Worm (Caenorhabditis elegans) whole organism, L2 larva: ENCODE results near the gene F56D6.22.

ENCODE experiments used
- C34F6.9 ChIP-seq: fragments of 150-350 bp; optimal IDR thresholded peaks from 2 replicates; lab custom pipeline; 2014; ENCODE audit warnings: missing biosample characterization, missing genetic modification characterization
- F13H6.1 ChIP-seq: sonication (generic microtip); optimal IDR thresholded peaks from 2 replicates; lab custom pipeline; 2016; ENCODE audit warnings: missing genetic modification characterization, missing compliant biosample characterization
- R02D3.7 ChIP-seq: fragments of 150-350 bp; optimal IDR thresholded peaks from 2 replicates; lab custom pipeline; 2014; ENCODE audit warnings: missing biosample characterization, missing genetic modification characterization
- Y55F3AM.14 ChIP-seq: fragments of 200-800 bp; sonication (Bioruptor generic); optimal IDR thresholded peaks from 2 replicates; lab custom pipeline; 2018; ENCODE audit warnings: mild to moderate bottlenecking, missing genetic modification characterization, missing compliant biosample characterization
- ZK546.5 ChIP-seq: sonication (generic microtip); optimal IDR thresholded peaks from 2 replicates; lab custom pipeline; 2017; ENCODE audit warnings: missing biosample characterization, missing genetic modification characterization
- aly-2 ChIP-seq: fragments of 150-350 bp; optimal IDR thresholded peaks from 2 replicates; lab custom pipeline; 2014; ENCODE audit warnings: missing biosample characterization, missing genetic modification characterization
- ama-1 ChIP-seq: fragments of 150-350 bp; optimal IDR thresholded peaks from 2 replicates; lab custom pipeline; 2018; ENCODE audit warnings: inconsistent platforms
- ceh-16 ChIP-seq: fragments of 150-350 bp; optimal IDR thresholded peaks from 2 replicates; lab custom pipeline; 2014; ENCODE audit warnings: missing biosample characterization, missing genetic modification characterization
- crh-2 ChIP-seq: sonication (generic microtip); optimal IDR thresholded peaks from 2 replicates; lab custom pipeline; 2017; ENCODE audit warnings: missing biosample characterization, missing genetic modification characterization
- dmd-4 ChIP-seq: sonication (generic microtip); optimal IDR thresholded peaks from 2 replicates; lab custom pipeline; 2017; ENCODE audit warnings: missing biosample characterization, missing genetic modification characterization
- egl-27 ChIP-seq: sonication (generic microtip); optimal IDR thresholded peaks from 3 replicates; lab custom pipeline; 2017; ENCODE audit warnings: missing biosample characterization, missing genetic modification reagents, missing genetic modification characterization
- elt-1 ChIP-seq: fragments of 150-350 bp; optimal IDR thresholded peaks from 2 replicates; lab custom pipeline; 2014; ENCODE audit warnings: missing biosample characterization, missing genetic modification characterization
- elt-3 ChIP-seq: sonication (generic microtip); optimal IDR thresholded peaks from 2 replicates; lab custom pipeline; 2017; ENCODE audit warnings: missing biosample characterization, missing genetic modification characterization
- gmeb-1 ChIP-seq: fragments of 150-350 bp; optimal IDR thresholded peaks from 2 replicates; lab custom pipeline; 2014; ENCODE audit warnings: missing biosample characterization, missing genetic modification characterization
- lin-11 ChIP-seq: fragments of 150-350 bp; sonication (generic microtip); optimal IDR thresholded peaks from 2 replicates; lab custom pipeline; 2014; ENCODE audit warnings: missing biosample characterization, missing genetic modification characterization, inconsistent platforms, mixed read lengths
- lin-13 ChIP-seq: fragments of 150-350 bp; optimal IDR thresholded peaks from 2 replicates; lab custom pipeline; 2014; ENCODE audit warnings: missing biosample characterization, missing genetic modification reagents, missing genetic modification characterization
- lin-39 ChIP-seq: fragments of 150-350 bp; optimal IDR thresholded peaks from 2 replicates; lab custom pipeline; 2014; ENCODE audit warnings: missing biosample characterization, missing genetic modification reagents, missing genetic modification characterization
- mbf-1 ChIP-seq: sonication (generic microtip); optimal IDR thresholded peaks from 2 replicates; lab custom pipeline; 2017; ENCODE audit warnings: missing biosample characterization, missing genetic modification characterization
- mdl-1 ChIP-seq, 2 experiments: fragments of 150-350 bp in 1 of 2; sonication (generic microtip) in 1 of 2; optimal IDR thresholded peaks; 2 replicates each; lab custom pipeline; 2017; ENCODE audit warnings: missing biosample characterization in 2 of 2, missing genetic modification characterization in 2 of 2
- nhr-11 ChIP-seq: fragments of 150-350 bp; optimal IDR thresholded peaks from 2 replicates; lab custom pipeline; 2014; ENCODE audit warnings: missing biosample characterization, missing genetic modification characterization
- nhr-12 ChIP-seq: fragments of 150-350 bp; optimal IDR thresholded peaks from 2 replicates; lab custom pipeline; 2014; ENCODE audit warnings: missing biosample characterization, missing genetic modification characterization
- nhr-21 ChIP-seq: fragments of 150-350 bp; optimal IDR thresholded peaks from 2 replicates; lab custom pipeline; 2014; ENCODE audit warnings: missing biosample characterization, missing genetic modification characterization
- nhr-23 ChIP-seq: fragments of 150-350 bp; optimal IDR thresholded peaks from 2 replicates; lab custom pipeline; 2014; ENCODE audit warnings: missing biosample characterization, missing genetic modification reagents, missing genetic modification characterization
- nhr-237 ChIP-seq: fragments of 150-350 bp; optimal IDR thresholded peaks from 2 replicates; lab custom pipeline; 2014; ENCODE audit warnings: missing biosample characterization, missing genetic modification characterization
- nhr-77 ChIP-seq: fragments of 150-350 bp; optimal IDR thresholded peaks from 2 replicates; lab custom pipeline; 2014; ENCODE audit warnings: missing biosample characterization, missing genetic modification characterization
- peb-1 ChIP-seq: fragments of 150-350 bp; optimal IDR thresholded peaks from 2 replicates; lab custom pipeline; 2014; ENCODE audit warnings: missing biosample characterization, missing genetic modification characterization
- skn-1 ChIP-seq: sonication (generic microtip); optimal IDR thresholded peaks from 2 replicates; lab custom pipeline; 2017; ENCODE audit warnings: missing biosample characterization, missing genetic modification characterization
- sma-9 ChIP-seq, 2 experiments: fragments of 150-350 bp in 1 of 2; sonication (generic microtip) in 1 of 2; optimal IDR thresholded peaks; 2 replicates each; lab custom pipeline; 2014 to 2016; ENCODE audit warnings: missing genetic modification characterization in 2 of 2, mild to moderate bottlenecking in 1 of 2, missing biosample characterization in 1 of 2, missing compliant biosample characterization in 1 of 2, missing genetic modification reagents in 1 of 2, moderate library complexity in 1 of 2
- snpc-4 ChIP-seq: fragments of 150-350 bp; optimal IDR thresholded peaks from 2 replicates; lab custom pipeline; 2014; ENCODE audit warnings: missing biosample characterization, missing genetic modification characterization
- unc-39 ChIP-seq: fragments of 150-350 bp; optimal IDR thresholded peaks from 2 replicates; lab custom pipeline; 2014; ENCODE audit warnings: missing biosample characterization, missing genetic modification characterization
- unc-55 ChIP-seq: fragments of 150-350 bp; sonication (generic microtip); optimal IDR thresholded peaks from 3 replicates; lab custom pipeline; 2014; ENCODE audit warnings: missing biosample characterization, missing genetic modification reagents, missing genetic modification characterization
- ztf-1 ChIP-seq: fragments of 200-800 bp; sonication (Bioruptor generic); conservative IDR thresholded peaks from 2 replicates; pipeline ENCODE4 v1.3.6; 2022; ENCODE audit warnings: missing genetic modification characterization, missing compliant biosample characterization
- ztf-11 ChIP-seq: sonication (generic microtip); optimal IDR thresholded peaks from 2 replicates; lab custom pipeline; 2017; ENCODE audit warnings: missing biosample characterization, missing genetic modification characterization
- ztf-4 ChIP-seq: fragments of 150-350 bp; optimal IDR thresholded peaks from 2 replicates; lab custom pipeline; 2014; ENCODE audit warnings: missing biosample characterization, missing genetic modification characterization

Gene F56D6.22

DNA sequence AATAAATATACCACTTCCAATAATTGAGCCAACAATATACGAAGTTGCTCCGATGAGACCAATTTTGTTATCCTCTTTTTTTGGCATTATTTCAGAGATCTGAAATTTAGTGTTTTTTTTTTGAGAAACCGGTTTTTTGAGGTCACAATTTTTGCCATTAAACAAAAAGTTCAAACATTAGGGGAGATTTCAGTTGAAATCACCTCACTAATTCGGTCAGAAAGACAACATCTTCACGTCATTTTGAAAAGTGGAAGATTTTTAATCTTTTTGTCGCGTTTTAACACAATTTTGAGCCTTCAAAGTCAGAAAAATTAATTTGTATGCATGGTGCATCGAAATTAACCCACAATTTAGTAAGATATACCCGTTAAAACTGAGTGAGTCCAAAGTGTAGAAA lies 42.5 kb downstream of the F56D6.22 start, which contains the start of gene aat-8:
aat-8 (minus strand) TSS at position 101 of the 400 bp plus-strand sequence.
- TF ChIP-seq ZK546.5 (no peak), C34F6.9 (tag; lab: Kevin White, UChicago) (no peak), snpc-4 (tag; lab: Kevin White, UChicago) (no peak), gmeb-1 (tag; lab: Kevin White, UChicago) (no peak), mbf-1 (no peak), F13H6.1 (tag; lab: Kevin White, UChicago) (no peak), unc-39 (tag; lab: Kevin White, UChicago) (no peak), egl-27 (no peak), ztf-11 (tag; lab: Kevin White, UChicago) (no peak), mdl-1 (tag; optimal IDR thresholded peaks at IDR 0.05; lab: Kevin White, UChicago) (no peak), Y55F3AM.14 (GFP tag; lab: Kevin White, UChicago) (no peak), ztf-1 (no peak), dmd-4 (tag; lab: Kevin White, UChicago) (no peak)

DNA sequence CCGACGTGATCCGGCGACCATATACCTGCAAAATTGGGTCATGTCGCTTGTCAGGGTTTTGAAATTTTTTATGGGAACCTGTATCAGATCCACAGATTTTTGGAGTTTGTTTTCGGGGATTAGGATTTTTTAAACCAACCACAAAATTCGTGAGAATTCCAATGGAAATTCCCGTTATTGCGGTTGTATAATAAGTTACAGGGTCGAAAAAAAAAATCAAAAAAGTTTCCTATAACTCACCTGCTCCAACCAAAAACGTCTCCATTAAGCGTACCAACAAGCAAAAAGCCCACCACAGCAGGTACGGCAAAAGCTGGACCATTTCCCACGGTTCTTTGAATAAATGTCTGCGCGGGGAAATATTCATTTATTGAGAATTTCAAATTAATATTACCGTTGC lies 44.5 kb downstream of the F56D6.22 start:
- no peak for TF ChIP-seq lin-13 (GFP tag; lab: Kevin White, UChicago)
- TF ChIP-seq ztf-11 (tag; lab: Kevin White, UChicago), result no peak
- no peak for TF ChIP-seq R02D3.7 (tag; lab: Kevin White, UChicago)
- no peak for TF ChIP-seq nhr-11
- TF ChIP-seq egl-27, result no peak
- TF ChIP-seq unc-55 (GFP tag; lab: Kevin White, UChicago), result no peak
- TF ChIP-seq ceh-16, result no peak
- no peak for TF ChIP-seq nhr-12
- no peak for TF ChIP-seq aly-2 (tag; lab: Kevin White, UChicago)
- TF ChIP-seq ama-1, result no peak
- no peak for TF ChIP-seq Y55F3AM.14 (GFP tag; lab: Kevin White, UChicago)
- no peak for TF ChIP-seq peb-1 (tag; lab: Kevin White, UChicago)
- no peak for TF ChIP-seq ztf-4
- TF ChIP-seq mdl-1 (tag; optimal IDR thresholded peaks at IDR 0.05; lab: Kevin White, UChicago), result no peak
- TF ChIP-seq nhr-21, result no peak
- no peak for TF ChIP-seq nhr-77 (tag; lab: Kevin White, UChicago)
- TF ChIP-seq elt-1 (tag; lab: Kevin White, UChicago), result no peak
- no peak for TF ChIP-seq C34F6.9 (tag; lab: Kevin White, UChicago)
- no peak for TF ChIP-seq nhr-23 (tag; lab: Kevin White, UChicago)

DNA sequence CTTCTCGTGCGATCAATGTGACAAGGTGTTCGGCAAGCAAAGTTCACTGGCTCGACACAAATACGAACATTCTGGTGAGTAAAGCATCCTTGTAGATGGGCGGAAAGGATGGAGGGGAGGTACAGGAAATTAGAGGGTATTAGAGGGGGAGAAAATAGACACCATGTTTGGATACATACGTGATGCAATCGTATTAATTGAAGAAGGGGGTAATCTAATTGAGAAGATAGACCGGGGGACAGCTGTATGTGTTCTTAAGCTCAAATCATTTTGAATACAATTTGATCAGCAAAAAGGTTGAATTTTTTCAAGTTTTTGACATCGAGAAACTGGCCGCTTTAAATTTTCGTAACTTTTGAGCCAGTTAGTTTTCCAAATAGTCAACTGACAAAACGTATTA lies 47.0 kb downstream of the F56D6.22 start:
- no peak for TF ChIP-seq elt-3 (tag; lab: Kevin White, UChicago)
- no peak for TF ChIP-seq aly-2 (tag; lab: Kevin White, UChicago)
- no peak for TF ChIP-seq ceh-16
- no peak for TF ChIP-seq lin-11 (tag; lab: Kevin White, UChicago)
- TF ChIP-seq mdl-1 (tag; optimal IDR thresholded peaks at IDR 0.05; lab: Kevin White, UChicago), result no peak
- no peak for TF ChIP-seq sma-9 (GFP tag; optimal IDR thresholded peaks at IDR 0.05; lab: Kevin White, UChicago)
- no peak for TF ChIP-seq sma-9 (tag; optimal IDR thresholded peaks at IDR 0.05; lab: Kevin White, UChicago)
- TF ChIP-seq F13H6.1 (tag; lab: Kevin White, UChicago), result no peak
- no peak for TF ChIP-seq egl-27
- TF ChIP-seq snpc-4 (tag; lab: Kevin White, UChicago), result no peak
- TF ChIP-seq ztf-4, result no peak

DNA sequence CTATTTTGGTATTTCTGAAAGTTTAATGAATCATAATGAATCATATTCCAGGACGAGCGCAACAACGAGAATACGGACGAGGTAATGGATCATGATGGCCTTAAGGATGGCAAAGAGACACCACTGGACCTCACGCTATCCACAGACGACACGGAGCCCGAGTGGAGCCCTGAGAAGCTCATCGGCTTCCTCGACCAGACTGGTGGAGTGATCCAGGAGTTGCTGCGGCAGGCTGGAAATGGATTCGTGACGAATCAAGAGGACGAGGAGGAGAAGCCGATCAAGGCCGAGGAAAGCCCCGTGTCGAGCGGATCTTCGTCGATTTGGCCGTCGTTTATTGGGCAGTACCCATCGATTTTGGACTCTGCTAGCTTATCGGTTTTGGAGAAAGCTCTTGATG lies 47.9 kb downstream of the F56D6.22 start:
- TF ChIP-seq dmd-4 (tag; lab: Kevin White, UChicago) (no peak), unc-55 (GFP tag; lab: Kevin White, UChicago) (no peak), C34F6.9 (tag; lab: Kevin White, UChicago) (no peak), F13H6.1 (tag; lab: Kevin White, UChicago) (no peak), sma-9 (GFP tag; optimal IDR thresholded peaks at IDR 0.05; lab: Kevin White, UChicago) (no peak), sma-9 (tag; optimal IDR thresholded peaks at IDR 0.05; lab: Kevin White, UChicago) (no peak), skn-1 (no peak), unc-39 (tag; lab: Kevin White, UChicago) (no peak), aly-2 (tag; lab: Kevin White, UChicago) (no peak), crh-2 (tag; lab: Kevin White, UChicago) (no peak), lin-11 (tag; lab: Kevin White, UChicago) (no peak), elt-3 (tag; lab: Kevin White, UChicago) (no peak), R02D3.7 (tag; lab: Kevin White, UChicago) (no peak), lin-39 (tag; lab: Kevin White, UChicago) (no peak), nhr-237 (tag; lab: Kevin White, UChicago) (no peak)
- TF ChIP-seq, all 48 proteins: peak for 0
